Fruit fly (Drosophila melanogaster) whole organism, wandering third instar larva: ENCODE results near the gene CG12983.
A peak's percentile ranks its signal among the peaks of the same experiment; 100 is the strongest.

Source experiments
- Abd-B ChIP-seq: fragments of >200 bp; optimal IDR thresholded peaks from 2 replicates; lab custom pipeline; 2017; ENCODE audit warnings: missing biosample characterization, missing genetic modification characterization
- CG32264 ChIP-seq: fragments of 200-800 bp; sonication (Bioruptor generic); optimal IDR thresholded peaks from 2 replicates; lab custom pipeline; 2016; ENCODE audit warnings: missing biosample characterization, missing genetic modification characterization
- Dif ChIP-seq: fragments of 200-275, 200-300 bp; sonication (Bioruptor generic); optimal IDR thresholded peaks from 2 replicates; lab custom pipeline; 2018; ENCODE audit warnings: missing biosample characterization, missing genetic modification characterization; ENCODE audit not compliant: partially characterized antibody
- GATAd ChIP-seq: sonication (Bioruptor generic); optimal IDR thresholded peaks from 2 replicates; lab custom pipeline; 2016; ENCODE audit warnings: missing biosample characterization, missing genetic modification characterization
- HLH106 ChIP-seq: fragments of 200-800 bp; optimal IDR thresholded peaks from 3 replicates; lab custom pipeline; 2019; ENCODE audit warnings: missing biosample characterization, mild to moderate bottlenecking, missing genetic modification characterization, moderate library complexity
- Hnf4 ChIP-seq: fragments of 200-800 bp; sonication (Bioruptor generic); optimal IDR thresholded peaks from 2 replicates; lab custom pipeline; 2016; ENCODE audit warnings: missing biosample characterization, mild to moderate bottlenecking, missing genetic modification characterization
- Jra ChIP-seq: sonication (Bioruptor generic); optimal IDR thresholded peaks from 2 replicates; lab custom pipeline; 2016; ENCODE audit warnings: missing biosample characterization, missing genetic modification characterization
- Mio ChIP-seq: sonication (Bioruptor generic); optimal IDR thresholded peaks from 2 replicates; lab custom pipeline; 2016; ENCODE audit warnings: missing biosample characterization, missing genetic modification characterization
- Myc ChIP-seq: fragments of >200 bp; optimal IDR thresholded peaks from 2 replicates; lab custom pipeline; 2017
- N ChIP-seq: fragments of >200 bp; optimal IDR thresholded peaks from 2 replicates; lab custom pipeline; 2018; ENCODE audit warnings: missing biosample characterization, missing external identifiers, missing genetic modification characterization
- OdsH ChIP-seq: fragments of 200-800 bp; sonication (Bioruptor generic); optimal IDR thresholded peaks from 2 replicates; lab custom pipeline; 2016; ENCODE audit warnings: missing biosample characterization, mild to moderate bottlenecking, missing genetic modification characterization
- Rel ChIP-seq, 2 experiments: fragments of 200-800 bp; sonication (Bioruptor generic) in 1 of 2; optimal IDR thresholded peaks; 2 replicates in 1 of 2; 3 replicates in 1 of 2; lab custom pipeline; 2016 to 2019; ENCODE audit warnings: mild to moderate bottlenecking in 2 of 2, missing biosample characterization in 2 of 2, missing genetic modification characterization in 2 of 2, moderate library complexity in 1 of 2
- Sp1 ChIP-seq: fragments of 200-800 bp; sonication (Bioruptor generic); optimal IDR thresholded peaks from 3 replicates; lab custom pipeline; 2019; ENCODE audit warnings: missing biosample characterization, mild to moderate bottlenecking, missing genetic modification characterization, moderate library complexity
- Vsx2 ChIP-seq: fragments of 200-300, 225-300 bp; sonication (Bioruptor generic); optimal IDR thresholded peaks from 2 replicates; lab custom pipeline; 2018; ENCODE audit warnings: missing biosample characterization, missing genetic modification characterization; ENCODE audit not compliant: partially characterized antibody
- br ChIP-seq: fragments of 200-800 bp; sonication (Bioruptor generic); optimal IDR thresholded peaks from 2 replicates; lab custom pipeline; 2016; ENCODE audit warnings: missing biosample characterization, missing genetic modification characterization
- brk ChIP-seq: fragments of 200-800 bp; sonication (Bioruptor generic); optimal IDR thresholded peaks from 2 replicates; lab custom pipeline; 2016; ENCODE audit warnings: missing biosample characterization, mild to moderate bottlenecking, missing genetic modification characterization
- dmrt93B ChIP-seq: fragments of 200-800 bp; sonication (Bioruptor generic); optimal IDR thresholded peaks from 2 replicates; lab custom pipeline; 2018; ENCODE audit warnings: missing biosample characterization, mild to moderate bottlenecking, missing genetic modification characterization
- ey ChIP-seq: fragments of 200-800 bp; sonication (Bioruptor generic); optimal IDR thresholded peaks from 2 replicates; lab custom pipeline; 2016; ENCODE audit warnings: missing biosample characterization, missing genetic modification characterization
- h ChIP-seq: fragments of 200-800 bp; sonication (Bioruptor generic); optimal IDR thresholded peaks from 3 replicates; lab custom pipeline; 2016; ENCODE audit warnings: missing biosample characterization, mild to moderate bottlenecking, missing genetic modification characterization
- jim ChIP-seq: fragments of 175-275, 200-325 bp; sonication (Bioruptor generic); optimal IDR thresholded peaks from 2 replicates; lab custom pipeline; 2016; ENCODE audit warnings: missing biosample characterization, mild to moderate bottlenecking, missing genetic modification characterization
- lola ChIP-seq: fragments of >200 bp; optimal IDR thresholded peaks from 2 replicates; lab custom pipeline; 2017; ENCODE audit warnings: missing biosample characterization, missing genetic modification characterization
- pan ChIP-seq: fragments of >200 bp; optimal IDR thresholded peaks from 2 replicates; lab custom pipeline; 2017
- rgr ChIP-seq: fragments of 200-800 bp; sonication (Bioruptor generic); optimal IDR thresholded peaks from 3 replicates; lab custom pipeline; 2016; ENCODE audit warnings: missing biosample characterization, mild to moderate bottlenecking, missing genetic modification characterization
- sage ChIP-seq: fragments of 200-800 bp; sonication (Bioruptor generic); optimal IDR thresholded peaks from 2 replicates; lab custom pipeline; 2016; ENCODE audit warnings: missing biosample characterization, mild to moderate bottlenecking, missing genetic modification characterization
- tai ChIP-seq: sonication (Bioruptor generic); optimal IDR thresholded peaks from 2 replicates; lab custom pipeline; 2016; ENCODE audit warnings: missing biosample characterization, missing genetic modification characterization
- usp ChIP-seq: fragments of >200 bp; optimal IDR thresholded peaks from 2 replicates; lab custom pipeline; 2017; ENCODE audit warnings: missing biosample characterization, missing genetic modification characterization
- woc ChIP-seq: sonication (Bioruptor generic); optimal IDR thresholded peaks from 2 replicates; lab custom pipeline; 2016; ENCODE audit warnings: missing biosample characterization, mild to moderate bottlenecking, missing genetic modification characterization

The CG12983 gene

DNA sequence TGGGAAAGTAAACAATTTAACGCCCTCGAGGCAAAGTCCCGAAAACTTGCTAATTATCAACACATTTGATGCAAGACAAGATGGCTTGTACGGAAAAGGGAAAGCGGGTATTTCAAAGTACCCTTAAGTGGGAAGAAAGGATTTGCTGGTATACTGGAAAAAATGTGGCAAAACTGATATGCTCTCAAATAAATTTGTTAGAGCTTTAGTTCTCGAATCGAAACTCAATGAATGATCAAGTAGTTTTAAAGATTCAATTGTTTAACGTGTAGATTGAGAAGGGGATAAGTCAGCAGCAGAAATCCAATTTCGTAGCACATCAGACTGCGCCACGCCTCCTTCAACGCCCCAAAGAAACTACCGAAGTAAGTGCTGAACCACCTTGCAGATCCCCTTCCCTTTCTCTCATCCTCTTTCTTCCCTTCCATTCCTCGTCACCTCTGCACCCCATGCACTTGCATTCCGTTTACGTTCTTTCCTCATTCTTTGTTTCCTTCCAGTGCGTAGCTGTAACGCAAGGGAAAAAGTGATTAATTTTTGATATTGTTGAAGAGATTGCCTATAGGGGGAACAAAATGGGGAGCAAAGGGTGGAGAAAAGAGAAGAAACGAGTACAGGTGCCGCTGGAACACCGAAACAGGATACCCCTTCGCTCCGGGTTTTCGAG lies 49.4 kb downstream of the CG12983 start (continued):
- no peak for TF ChIP-seq OdsH (GFP tag; lab: Kevin White, UChicago)
- no peak for TF ChIP-seq br (GFP tag; lab: Kevin White, UChicago)
- TF ChIP-seq jim (GFP tag; lab: Kevin White, UChicago) = no peak
- no peak for TF ChIP-seq GATAd (GFP tag; lab: Kevin White, UChicago)
- peak; percentile 23 for TF ChIP-seq Sp1 (GFP tag; lab: Kevin White, UChicago)
- TF ChIP-seq, all 38 proteins: peak for 9

DNA sequence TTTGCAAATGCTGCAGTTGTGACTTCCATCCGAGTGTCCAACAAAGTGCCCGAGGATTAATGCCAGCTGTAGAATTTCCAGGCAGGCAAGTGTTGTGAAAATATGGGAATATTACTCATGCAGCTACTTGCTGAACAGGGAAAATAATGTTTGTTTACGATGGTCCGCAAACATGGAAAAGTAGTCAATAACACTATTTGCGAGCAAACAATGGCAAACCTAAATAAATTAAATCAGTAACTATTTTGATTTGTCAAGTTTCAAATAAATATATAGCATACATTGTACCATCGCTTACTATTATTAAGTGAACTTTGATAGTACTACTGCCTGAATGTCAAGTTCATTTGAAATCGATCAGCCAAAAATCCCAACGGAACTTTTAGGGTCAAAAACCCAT lies 51.5 kb downstream of the CG12983 start:
- TF ChIP-seq Rel (GFP tag; optimal IDR thresholded peaks at IDR 0.05; lab: Kevin White, UChicago) (no peak), Rel (tag; optimal IDR thresholded peaks at IDR 0.05; lab: Kevin White, UChicago) (no peak), usp (GFP tag; lab: Kevin White, UChicago) (no peak), N (GFP tag; lab: Kevin White, UChicago) (no peak), pan (no peak), woc (GFP tag; lab: Kevin White, UChicago) (no peak), Jra (GFP tag; lab: Kevin White, UChicago) (no peak), Abd-B (GFP tag; lab: Kevin White, UChicago) (no peak), brk (no peak), tai (no peak), Hnf4 (GFP tag; lab: Kevin White, UChicago) (no peak), sage (GFP tag; lab: Kevin White, UChicago) (no peak), ey (GFP tag; lab: Kevin White, UChicago) (no peak), CG32264 (GFP tag; lab: Kevin White, UChicago) (no peak), dmrt93B (GFP tag; lab: Kevin White, UChicago) (no peak), HLH106 (no peak), Dif (GFP tag; lab: Kevin White, UChicago) (no peak), Vsx2 (GFP tag; lab: Kevin White, UChicago) (no peak), h (no peak), OdsH (GFP tag; lab: Kevin White, UChicago) (no peak), Mio (GFP tag; lab: Kevin White, UChicago) (no peak)

dm6 chr3L:20914375-20914774 lies 52.2 kb downstream of the CG12983 start:
- no peak for TF ChIP-seq Myc (lab: Kevin White, UChicago)
- no peak for TF ChIP-seq rgr (GFP tag; lab: Kevin White, UChicago)
- TF ChIP-seq lola (GFP tag; lab: Kevin White, UChicago) = no peak
